Fruit fly (Drosophila melanogaster): Measurements from ENCODE around the gene Cpr66D.
A peak's percentile ranks its signal among the peaks of the same experiment; 100 is the strongest.

Cpr66D gene

dm6 chr3L:8600752-8601433 lies 39.3 kb upstream of the Cpr66D start, which contains the start of the genes Nelf-E and RpL14 (continued):
- TF ChIP-seq CG10979 (tag; optimal IDR thresholded peaks at IDR 0.05) (peak; percentile 86), nau (GFP tag; optimal IDR thresholded peaks at IDR 0.05) (no peak), ttk (GFP tag; IDR thresholded peaks at IDR 0.05) (peak; percentile 90), Poxn (GFP tag; IDR thresholded peaks at IDR 0.05) (peak; percentile 73), nmo (GFP tag; optimal IDR thresholded peaks at IDR 0.05) (peak; percentile 93), Dll (GFP tag; IDR thresholded peaks at IDR 0.05; ENCODE audit: partially characterized antibody) (peak; percentile 42; the same call in 1 of the 4 replicates), ems (GFP tag; optimal IDR thresholded peaks at IDR 0.05) (peak; percentile 95), Optix (GFP tag; IDR thresholded peaks at IDR 0.05) (peak; percentile 86), Dek (tag; optimal IDR thresholded peaks at IDR 0.05) (peak; percentile 89), Nf-YC (tag; optimal IDR thresholded peaks at IDR 0.05) (peak; percentile 83), Lim3 (GFP tag; IDR thresholded peaks at IDR 0.05) (0 out of 2 replicates have a peak, but pooled peaks have one; percentile 42), bsh (GFP tag; optimal IDR thresholded peaks at IDR 0.05) (peak in 1 of 2 experiments; percentile 91), aop (GFP tag; IDR thresholded peaks at IDR 0.05) (no peak; the same call in 1 of the 2 replicates), phol (tag; optimal IDR thresholded peaks at IDR 0.05) (peak; percentile 100), lab (GFP tag; optimal IDR thresholded peaks at IDR 0.05) (peak; percentile 99), CG10654 (GFP tag; optimal IDR thresholded peaks at IDR 0.05) (peak; percentile 91), ham (GFP tag; IDR thresholded peaks at IDR 0.05) (peak; percentile 84), CG13287 (GFP tag; IDR thresholded peaks at IDR 0.05; ENCODE audit: partially characterized antibody) (peak; percentile 66; the same call in 1 of the 2 replicates), CG3995 (GFP tag; optimal IDR thresholded peaks at IDR 0.05) (peak; percentile 82), stc (GFP tag; IDR thresholded peaks at IDR 0.05) (peak; percentile 92), Trl (optimal IDR thresholded peaks at IDR 0.05) (no peak), Trl (GFP tag; optimal IDR thresholded peaks at IDR 0.05) (peak; percentile 98), mam (GFP tag; optimal IDR thresholded peaks at IDR 0.05) (peak; percentile 92), ci (GFP tag; IDR thresholded peaks at IDR 0.05) (peak; percentile 99), CG16863 (GFP tag; optimal IDR thresholded peaks at IDR 0.05) (peak; percentile 92), Nf-YA (GFP tag; IDR thresholded peaks at IDR 0.05) (peak; percentile 88), Camta (GFP tag; optimal IDR thresholded peaks at IDR 0.05) (peak; percentile 96), Hey (tag; optimal IDR thresholded peaks at IDR 0.05) (peak; percentile 94), toy (GFP tag; IDR thresholded peaks at IDR 0.05) (peak; percentile 80; the same call in 1 of the 2 replicates), ara (GFP tag; IDR thresholded peaks at IDR 0.05) (peak; percentile 89), dati (GFP tag; IDR thresholded peaks at IDR 0.05) (peak; percentile 89), unpg (GFP tag; optimal IDR thresholded peaks at IDR 0.05) (peak; percentile 93), CG2678 (tag; optimal IDR thresholded peaks at IDR 0.05) (peak; percentile 88), crp (GFP tag; optimal IDR thresholded peaks at IDR 0.05) (peak in 1 of 2 experiments; percentile 74), CG9876 (GFP tag; optimal IDR thresholded peaks at IDR 0.05) (peak; percentile 97), CG9797 (GFP tag; optimal IDR thresholded peaks at IDR 0.05) (peak; percentile 99), so (GFP tag; IDR thresholded peaks at IDR 0.05) (peak; percentile 92), fru (optimal IDR thresholded peaks at IDR 0.05) (no peak), jing (GFP tag; optimal IDR thresholded peaks at IDR 0.05) (peak; percentile 82), CG7271 (tag; optimal IDR thresholded peaks at IDR 0.05) (peak; percentile 99), CG12155 (GFP tag; optimal IDR thresholded peaks at IDR 0.05) (peak; percentile 88), CG30020 (tag; optimal IDR thresholded peaks at IDR 0.05) (peak; percentile 83), CG15601 (tag; optimal IDR thresholded peaks at IDR 0.05) (peak; percentile 93), CG7928 (GFP tag; optimal IDR thresholded peaks at IDR 0.05) (peak; percentile 76), CG3163 (GFP tag; optimal IDR thresholded peaks at IDR 0.05) (peak; percentile 91), lbe (GFP tag; optimal IDR thresholded peaks at IDR 0.05) (peak; percentile 90), knrl (GFP tag; IDR thresholded peaks at IDR 0.05; ENCODE audit: partially characterized antibody) (peak; percentile 59; the same call in 2 of the 3 replicates), Ets65A (GFP tag) (peak; percentile 100), insv (GFP tag; optimal IDR thresholded peaks at IDR 0.05) (peak in 1 of 2 experiments; percentile 83)
